Worm (Caenorhabditis elegans) whole organism, early embryonic: ENCODE measurements around the gene F37A4.3.

Experiments used
- B0310.2 ChIP-seq: sonication (generic microtip); optimal IDR thresholded peaks from 2 replicates; lab custom pipeline; 2016; ENCODE audit warnings: mild to moderate bottlenecking, missing genetic modification characterization, missing compliant biosample characterization
- F13C5.2 ChIP-seq: sonication (generic microtip); optimal IDR thresholded peaks from 2 replicates; lab custom pipeline; 2017; ENCODE audit warnings: mild to moderate bottlenecking, missing genetic modification characterization, inconsistent platforms, missing compliant biosample characterization
- aly-1 ChIP-seq: sonication (generic microtip); optimal IDR thresholded peaks from 2 replicates; lab custom pipeline; 2016; ENCODE audit warnings: missing genetic modification characterization, missing compliant biosample characterization
- ama-1 ChIP-seq: fragments of 150-350 bp; optimal IDR thresholded peaks from 2 replicates; lab custom pipeline; 2014
- ceh-36 ChIP-seq: sonication (generic microtip); optimal IDR thresholded peaks from 2 replicates; lab custom pipeline; 2016; ENCODE audit warnings: missing genetic modification characterization, inconsistent platforms, missing compliant biosample characterization
- flt-1 ChIP-seq: fragments of 200-800 bp; sonication (Bioruptor generic); IDR thresholded peaks from 2 replicates; pipeline ENCODE4 v1.3.6; 2022; ENCODE audit warnings: missing genetic modification characterization, missing compliant biosample characterization
- hmbx-1 ChIP-seq: sonication (generic microtip); optimal IDR thresholded peaks from 2 replicates; lab custom pipeline; 2016; ENCODE audit warnings: mild to moderate bottlenecking, missing genetic modification characterization, missing compliant biosample characterization
- hmg-4 ChIP-seq: fragments of 200-800 bp; sonication (Bioruptor generic); optimal IDR thresholded peaks from 2 replicates; lab custom pipeline; 2018; ENCODE audit warnings: mild to moderate bottlenecking, missing genetic modification characterization, missing compliant biosample characterization
- hnd-1 ChIP-seq: sonication (generic microtip); optimal IDR thresholded peaks from 2 replicates; lab custom pipeline; 2016; ENCODE audit warnings: missing genetic modification characterization, missing compliant biosample characterization
- pes-1 ChIP-seq: fragments of 200-800 bp; sonication (Bioruptor generic); IDR thresholded peaks from 2 replicates; pipeline ENCODE4 v1.3.6; 2022; ENCODE audit warnings: missing genetic modification reagents, missing genetic modification characterization, missing compliant biosample characterization
- scrt-1 ChIP-seq: fragments of 200-800 bp; sonication (Bioruptor generic); IDR thresholded peaks from 2 replicates; pipeline ENCODE4 v1.3.6; 2022; ENCODE audit warnings: missing genetic modification characterization, missing compliant biosample characterization
- sea-1 ChIP-seq: fragments of 200-800 bp; sonication (Bioruptor generic); conservative IDR thresholded peaks from 2 replicates; pipeline ENCODE4 v1.3.6; 2022; ENCODE audit warnings: missing genetic modification characterization, missing compliant biosample characterization
- tbx-11 ChIP-seq: fragments of 200-800 bp; sonication (Bioruptor generic); IDR thresholded peaks from 2 replicates; pipeline ENCODE4 v1.3.6; 2022; ENCODE audit warnings: missing genetic modification characterization, missing compliant biosample characterization
- tbx-37 ChIP-seq: fragments of 200-800 bp; sonication (Bioruptor generic); conservative IDR thresholded peaks from 2 replicates; pipeline ENCODE4 v1.3.6; 2022; ENCODE audit warnings: missing genetic modification reagents, missing genetic modification characterization, missing compliant biosample characterization

DNA sequence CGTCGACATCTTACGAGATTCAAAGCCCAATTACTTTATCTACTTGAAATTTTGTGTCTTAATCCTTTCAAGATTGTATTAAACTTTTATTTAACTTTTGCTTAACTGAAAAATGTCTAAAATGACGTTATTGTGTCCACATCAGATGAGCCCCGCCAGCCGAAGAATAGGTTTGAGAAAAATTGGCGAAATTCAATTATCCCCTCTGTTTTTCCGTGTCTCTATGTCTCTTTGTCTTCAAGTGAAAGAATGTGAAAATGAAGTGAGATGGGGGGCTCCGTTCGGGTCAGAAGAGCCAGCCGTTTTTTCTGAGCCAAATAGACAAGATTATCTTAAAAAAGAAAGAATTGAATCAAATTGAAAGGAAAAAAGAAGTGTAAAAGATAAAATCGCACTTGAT, 41.1 kb upstream of the F37A4.3 start:
- no peak for TF ChIP-seq ama-1 (lab: Kevin White, UChicago)
- no peak for TF ChIP-seq ceh-36 (tag; lab: Kevin White, UChicago)
- TF ChIP-seq tbx-37 (GFP tag; lab: Robert Waterston, UW): no peak
- TF ChIP-seq flt-1 (GFP tag; lab: Robert Waterston, UW): no peak
- no peak for TF ChIP-seq B0310.2
- TF ChIP-seq hnd-1 (tag; lab: Kevin White, UChicago): no peak
- TF ChIP-seq sea-1 (GFP tag; lab: Robert Waterston, UW): no peak
- no peak for TF ChIP-seq tbx-11
- TF ChIP-seq pes-1 (GFP tag; lab: Robert Waterston, UW): no peak
- TF ChIP-seq F13C5.2: no peak
- TF ChIP-seq hmbx-1 (tag; lab: Kevin White, UChicago): no peak
- TF ChIP-seq hmg-4 (GFP tag; lab: Kevin White, UChicago): no peak
- no peak for TF ChIP-seq scrt-1 (GFP tag; lab: Robert Waterston, UW)
- no peak for TF ChIP-seq aly-1 (tag; lab: Kevin White, UChicago)
